Worm (Caenorhabditis elegans): ENCODE data around the gene C43F9.7.
A peak's percentile ranks its signal among the peaks of the same experiment; 100 is the strongest.

Gene C43F9.7

DNA sequence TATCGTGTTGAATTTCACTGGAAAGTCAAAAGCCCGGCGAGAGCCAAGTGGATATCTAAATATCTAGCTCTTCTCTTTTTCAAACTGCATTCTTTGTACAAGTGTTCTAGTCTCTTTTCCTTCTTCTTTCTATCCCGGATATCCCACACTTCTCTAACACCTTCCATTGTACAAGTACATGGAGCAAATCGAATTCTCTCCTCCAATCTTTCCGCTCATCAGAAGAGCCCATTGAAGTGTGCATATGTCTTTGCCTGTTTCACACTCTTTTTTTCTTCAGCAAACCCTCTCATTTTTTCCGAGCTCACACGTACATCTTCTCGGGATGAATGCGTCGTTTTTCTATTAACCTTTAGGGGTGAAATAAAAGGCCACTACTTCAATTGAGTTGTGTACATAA lies 20.0 kb downstream of the C43F9.7 start:
- TF ChIP-seq fkh-10 (GFP tag; optimal IDR thresholded peaks at IDR 0.05) (peak; percentile 67), spr-3 (GFP tag; optimal IDR thresholded peaks at IDR 0.05) (no peak), nhr-237 (tag; optimal IDR thresholded peaks at IDR 0.05) (no peak), tra-1 (GFP tag; IDR thresholded peaks at IDR 0.05) (no peak), aly-2 (tag; optimal IDR thresholded peaks at IDR 0.05) (no peak), nhr-42 (GFP tag; IDR thresholded peaks at IDR 0.05) (no peak), zfp-3 (GFP tag; conservative IDR thresholded peaks at IDR 0.05) (no peak), mxl-3 (GFP tag; optimal IDR thresholded peaks at IDR 0.05) (no peak), zip-11 (GFP tag; IDR thresholded peaks at IDR 0.05) (no peak), skn-1 (tag; optimal IDR thresholded peaks at IDR 0.05) (no peak), ces-1 (GFP tag; optimal IDR thresholded peaks at IDR 0.05) (peak; percentile 81), nhr-6 (tag; optimal IDR thresholded peaks at IDR 0.05) (no peak), duxl-1 (tag; optimal IDR thresholded peaks at IDR 0.05; ENCODE audit: poor library complexity) (no peak)

DNA sequence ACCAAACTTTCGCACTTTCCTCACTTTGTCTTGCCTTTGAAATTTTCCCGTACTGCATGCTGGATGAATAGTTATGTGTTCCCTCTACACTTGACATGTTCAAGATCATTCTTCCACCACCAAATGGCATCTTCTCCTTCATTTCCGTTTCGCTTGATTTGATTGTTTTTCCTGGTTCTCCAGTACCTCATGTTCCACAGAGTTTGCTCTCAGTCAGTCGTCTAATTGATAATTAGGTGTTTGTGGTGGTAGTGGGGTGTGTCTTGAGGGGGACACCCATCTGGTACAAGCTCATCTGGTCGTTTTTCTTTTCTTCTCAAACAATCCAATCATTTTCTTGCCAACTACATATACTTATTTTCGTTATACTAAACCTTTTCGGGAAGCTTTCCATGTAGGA lies 22.4 kb downstream of the C43F9.7 start:
- no peak for TF ChIP-seq lim-7 (GFP tag; IDR thresholded peaks at IDR 0.05)
- no peak for TF ChIP-seq tra-1 (GFP tag; IDR thresholded peaks at IDR 0.05)
- TF ChIP-seq fos-1 (tag; optimal IDR thresholded peaks at IDR 0.05) = no peak
- TF ChIP-seq spr-1 (tag; optimal IDR thresholded peaks at IDR 0.05) = no peak
- no peak for TF ChIP-seq aha-1 (tag)
- no peak for TF ChIP-seq ces-1 (GFP tag; optimal IDR thresholded peaks at IDR 0.05)
- no peak for TF ChIP-seq lin-13 (GFP tag; optimal IDR thresholded peaks at IDR 0.05)
- TF ChIP-seq dmd-9 (GFP tag; IDR thresholded peaks at IDR 0.05) = no peak
- no peak for TF ChIP-seq nhr-25 (tag; optimal IDR thresholded peaks at IDR 0.05; ENCODE audit: borderline replicate concordance, insufficient read depth)
- no peak for TF ChIP-seq lin-15B (tag; optimal IDR thresholded peaks at IDR 0.05)
- no peak for TF ChIP-seq mes-2 (tag; optimal IDR thresholded peaks at IDR 0.05; ENCODE audit: poor library complexity, severe bottlenecking)
- no peak for TF ChIP-seq unc-62 (GFP tag; optimal IDR thresholded peaks at IDR 0.05 in 1 of 2)
- no peak for TF ChIP-seq unc-62 (tag; optimal IDR thresholded peaks at IDR 0.05)
- TF ChIP-seq snpc-4 (tag; optimal IDR thresholded peaks at IDR 0.05) = no peak
- no peak for TF ChIP-seq dmd-8 (GFP tag; IDR thresholded peaks at IDR 0.05)
- TF ChIP-seq nhr-42 (GFP tag; IDR thresholded peaks at IDR 0.05) = no peak

DNA sequence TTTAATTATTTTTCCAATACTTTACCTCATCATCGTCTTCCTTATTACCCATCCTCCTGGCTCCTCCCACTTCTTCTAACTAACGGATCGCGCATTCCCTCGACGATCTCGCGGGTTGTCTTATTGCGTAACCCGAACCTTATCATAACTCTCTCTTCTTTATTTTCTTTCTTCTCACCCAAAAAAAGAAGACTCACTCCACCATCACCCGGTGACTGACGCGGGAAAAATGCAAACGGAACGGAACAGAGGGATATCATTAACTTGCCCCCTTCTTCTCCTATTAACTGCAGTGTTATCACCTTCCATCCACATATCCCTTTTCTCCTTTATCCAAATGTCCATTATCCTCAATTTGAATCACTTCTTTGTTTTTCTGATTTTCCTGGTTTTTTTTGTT lies 23.4 kb downstream of the C43F9.7 start:
- no peak for TF ChIP-seq nhr-102 (tag; optimal IDR thresholded peaks at IDR 0.05)

DNA sequence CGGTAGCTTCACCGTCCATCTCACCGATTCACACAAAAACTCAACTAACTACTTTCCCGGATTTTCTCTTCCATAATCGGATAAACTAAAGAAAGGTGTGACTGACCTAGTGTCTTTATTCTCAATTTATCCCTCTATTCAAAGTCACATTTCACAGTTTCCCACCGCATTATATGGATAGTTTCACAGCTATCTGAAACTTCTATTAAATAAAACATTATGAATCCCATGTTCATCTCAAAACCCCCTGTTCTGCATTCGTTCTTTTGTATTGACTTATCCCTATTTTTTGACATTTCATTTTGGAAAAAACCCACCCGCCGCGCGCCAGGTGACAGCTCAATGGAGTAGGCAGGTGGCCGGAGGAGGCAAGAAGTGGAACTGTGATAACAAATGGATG lies 25.6 kb downstream of the C43F9.7 start:
- TF ChIP-seq nhr-25 (tag; optimal IDR thresholded peaks at IDR 0.05; ENCODE audit: borderline replicate concordance, insufficient read depth) = no peak
- TF ChIP-seq unc-62 (GFP tag; optimal IDR thresholded peaks at IDR 0.05 in 1 of 2) = peak in 1 of 2 experiments; percentile 95
- no peak for TF ChIP-seq unc-62 (tag; optimal IDR thresholded peaks at IDR 0.05)

DNA sequence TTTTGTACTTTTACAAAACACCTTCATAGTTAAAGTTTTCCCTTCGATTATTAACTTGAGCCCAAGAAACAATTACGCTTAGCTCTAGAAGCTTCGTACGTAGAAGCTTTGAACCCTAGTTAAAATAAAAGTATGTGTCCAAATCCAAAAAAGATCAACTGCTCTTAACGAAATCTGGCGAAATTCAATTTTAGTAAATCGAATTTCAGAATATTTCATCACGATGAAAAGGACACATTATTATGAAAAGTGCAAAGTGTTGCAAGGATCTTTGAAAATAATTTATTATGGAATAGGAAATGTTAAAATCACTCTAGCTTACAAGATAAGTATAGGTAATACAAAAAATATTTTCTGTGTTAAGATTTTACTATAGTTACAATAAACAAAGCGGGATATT lies 28.2 kb downstream of the C43F9.7 start:
- TF ChIP-seq lir-3 (tag; optimal IDR thresholded peaks at IDR 0.05) (no peak), T26A8.4 (GFP tag; IDR thresholded peaks at IDR 0.05) (no peak), lin-39 (tag; optimal IDR thresholded peaks at IDR 0.05) (no peak), dmd-9 (GFP tag; IDR thresholded peaks at IDR 0.05) (no peak), ztf-7 (tag; optimal IDR thresholded peaks at IDR 0.05) (no peak), ces-1 (GFP tag; optimal IDR thresholded peaks at IDR 0.05) (peak; percentile 68)

DNA sequence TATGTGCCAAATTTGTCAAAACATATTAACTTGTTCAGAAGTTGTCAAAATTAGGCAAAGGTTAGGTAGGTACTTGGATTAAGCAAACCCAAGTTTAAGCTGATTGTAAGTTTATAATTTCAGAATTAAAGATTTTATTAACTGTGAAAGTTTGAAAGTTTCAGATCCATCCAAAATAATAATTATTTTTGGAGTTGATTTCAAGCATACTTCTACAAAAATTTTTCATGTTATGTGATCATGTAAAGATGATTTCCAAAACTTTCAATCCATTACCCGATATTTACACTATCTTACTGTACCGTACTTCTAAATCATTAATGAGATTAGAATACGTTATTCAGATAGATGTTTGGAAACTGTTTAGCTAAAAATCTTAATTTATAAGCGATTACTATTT lies 28.9 kb downstream of the C43F9.7 start:
- TF ChIP-seq set-16 (GFP tag; IDR thresholded peaks at IDR 0.05) (no peak), aha-1 (tag) (peak; percentile 97), mep-1 (tag; optimal IDR thresholded peaks at IDR 0.05) (no peak), spr-1 (tag; optimal IDR thresholded peaks at IDR 0.05) (no peak), zfp-2 (tag; optimal IDR thresholded peaks at IDR 0.05) (no peak)
